Fruit fly (Drosophila melanogaster) whole organism, wandering third instar larva: ENCODE measurements around the gene gNacalpha.

Source experiments
- Abd-B ChIP-seq: fragments of >200 bp; optimal IDR thresholded peaks from 2 replicates; lab custom pipeline; 2017; ENCODE audit warnings: missing biosample characterization, missing genetic modification characterization
- CG32264 ChIP-seq: fragments of 200-800 bp; sonication (Bioruptor generic); optimal IDR thresholded peaks from 2 replicates; lab custom pipeline; 2016; ENCODE audit warnings: missing biosample characterization, missing genetic modification characterization
- CG9705 ChIP-seq: fragments of 200-800 bp; sonication (Bioruptor generic); optimal IDR thresholded peaks from 2 replicates; lab custom pipeline; 2018; ENCODE audit warnings: missing biosample characterization, mild to moderate bottlenecking, missing genetic modification characterization
- CrebA ChIP-seq: fragments of 200-800 bp; sonication (Bioruptor generic); optimal IDR thresholded peaks from 2 replicates; lab custom pipeline; 2016; ENCODE audit warnings: missing biosample characterization, mild to moderate bottlenecking, missing genetic modification characterization, borderline replicate concordance
- Dfd ChIP-seq: fragments of >200 bp; optimal IDR thresholded peaks from 2 replicates; lab custom pipeline; 2017; ENCODE audit warnings: missing biosample characterization, missing genetic modification characterization
- Dif ChIP-seq: fragments of 200-275, 200-300 bp; sonication (Bioruptor generic); optimal IDR thresholded peaks from 2 replicates; lab custom pipeline; 2018; ENCODE audit warnings: missing biosample characterization, missing genetic modification characterization; ENCODE audit not compliant: partially characterized antibody
- GATAd ChIP-seq: sonication (Bioruptor generic); optimal IDR thresholded peaks from 2 replicates; lab custom pipeline; 2016; ENCODE audit warnings: missing biosample characterization, missing genetic modification characterization
- HLH106 ChIP-seq: fragments of 200-800 bp; optimal IDR thresholded peaks from 3 replicates; lab custom pipeline; 2019; ENCODE audit warnings: missing biosample characterization, mild to moderate bottlenecking, missing genetic modification characterization, moderate library complexity
- Hnf4 ChIP-seq: fragments of 200-800 bp; sonication (Bioruptor generic); optimal IDR thresholded peaks from 2 replicates; lab custom pipeline; 2016; ENCODE audit warnings: missing biosample characterization, mild to moderate bottlenecking, missing genetic modification characterization
- Hr78 ChIP-seq: fragments of >200 bp; optimal IDR thresholded peaks from 2 replicates; lab custom pipeline; 2017; ENCODE audit warnings: missing biosample characterization, missing genetic modification characterization
- Hr83 ChIP-seq: fragments of 200-300 bp; sonication (Bioruptor generic); optimal IDR thresholded peaks from 2 replicates; lab custom pipeline; 2016; ENCODE audit warnings: missing biosample characterization, mild to moderate bottlenecking, missing genetic modification characterization, moderate library complexity; ENCODE audit not compliant: poor library complexity, severe bottlenecking
- Jra ChIP-seq: sonication (Bioruptor generic); optimal IDR thresholded peaks from 2 replicates; lab custom pipeline; 2016; ENCODE audit warnings: missing biosample characterization, missing genetic modification characterization
- Mio ChIP-seq: sonication (Bioruptor generic); optimal IDR thresholded peaks from 2 replicates; lab custom pipeline; 2016; ENCODE audit warnings: missing biosample characterization, missing genetic modification characterization
- Myc ChIP-seq: fragments of >200 bp; optimal IDR thresholded peaks from 2 replicates; lab custom pipeline; 2017
- N ChIP-seq: fragments of >200 bp; optimal IDR thresholded peaks from 2 replicates; lab custom pipeline; 2018; ENCODE audit warnings: missing biosample characterization, missing external identifiers, missing genetic modification characterization
- OdsH ChIP-seq: fragments of 200-800 bp; sonication (Bioruptor generic); optimal IDR thresholded peaks from 2 replicates; lab custom pipeline; 2016; ENCODE audit warnings: missing biosample characterization, mild to moderate bottlenecking, missing genetic modification characterization
- Rel ChIP-seq, 2 experiments: fragments of 200-800 bp; sonication (Bioruptor generic) in 1 of 2; optimal IDR thresholded peaks; 2 replicates in 1 of 2; 3 replicates in 1 of 2; lab custom pipeline; 2016 to 2019; ENCODE audit warnings: mild to moderate bottlenecking in 2 of 2, missing biosample characterization in 2 of 2, missing genetic modification characterization in 2 of 2, moderate library complexity in 1 of 2
- Sp1 ChIP-seq: fragments of 200-800 bp; sonication (Bioruptor generic); optimal IDR thresholded peaks from 3 replicates; lab custom pipeline; 2019; ENCODE audit warnings: missing biosample characterization, mild to moderate bottlenecking, missing genetic modification characterization, moderate library complexity
- Vsx2 ChIP-seq: fragments of 200-300, 225-300 bp; sonication (Bioruptor generic); optimal IDR thresholded peaks from 2 replicates; lab custom pipeline; 2018; ENCODE audit warnings: missing biosample characterization, missing genetic modification characterization; ENCODE audit not compliant: partially characterized antibody
- br ChIP-seq: fragments of 200-800 bp; sonication (Bioruptor generic); optimal IDR thresholded peaks from 2 replicates; lab custom pipeline; 2016; ENCODE audit warnings: missing biosample characterization, missing genetic modification characterization
- brk ChIP-seq: fragments of 200-800 bp; sonication (Bioruptor generic); optimal IDR thresholded peaks from 2 replicates; lab custom pipeline; 2016; ENCODE audit warnings: missing biosample characterization, mild to moderate bottlenecking, missing genetic modification characterization
- dl ChIP-seq, 2 experiments: fragments of 175-275, 200-275 bp in 1 of 2; fragments of 200-275 bp in 1 of 2; sonication (Bioruptor generic); optimal IDR thresholded peaks; lab custom pipeline; 2018; ENCODE audit warnings: mild to moderate bottlenecking in 2 of 2, missing biosample characterization in 2 of 2, missing genetic modification characterization in 2 of 2, moderate library complexity in 2 of 2; ENCODE audit not compliant: partially characterized antibody in 2 of 2, insufficient read depth in 1 of 2
- dmrt93B ChIP-seq: fragments of 200-800 bp; sonication (Bioruptor generic); optimal IDR thresholded peaks from 2 replicates; lab custom pipeline; 2018; ENCODE audit warnings: missing biosample characterization, mild to moderate bottlenecking, missing genetic modification characterization
- dsf ChIP-seq: sonication (Bioruptor generic); optimal IDR thresholded peaks from 2 replicates; lab custom pipeline; 2016; ENCODE audit warnings: missing biosample characterization, missing genetic modification characterization, borderline replicate concordance
- ey ChIP-seq: fragments of 200-800 bp; sonication (Bioruptor generic); optimal IDR thresholded peaks from 2 replicates; lab custom pipeline; 2016; ENCODE audit warnings: missing biosample characterization, missing genetic modification characterization
- foxo ChIP-seq, 2 experiments: fragments of 200-800 bp; sonication (Bioruptor generic); optimal IDR thresholded peaks; 2 replicates in 1 of 2; 3 replicates in 1 of 2; lab custom pipeline; 2016 to 2017; ENCODE audit warnings: missing biosample characterization in 2 of 2, missing genetic modification characterization in 2 of 2
- fru ChIP-seq: fragments of 200-800 bp; sonication (Bioruptor generic); optimal IDR thresholded peaks from 3 replicates; lab custom pipeline; 2016; ENCODE audit warnings: missing biosample characterization, mild to moderate bottlenecking, missing genetic modification characterization
- h ChIP-seq: fragments of 200-800 bp; sonication (Bioruptor generic); optimal IDR thresholded peaks from 3 replicates; lab custom pipeline; 2016; ENCODE audit warnings: missing biosample characterization, mild to moderate bottlenecking, missing genetic modification characterization
- jim ChIP-seq: fragments of 175-275, 200-325 bp; sonication (Bioruptor generic); optimal IDR thresholded peaks from 2 replicates; lab custom pipeline; 2016; ENCODE audit warnings: missing biosample characterization, mild to moderate bottlenecking, missing genetic modification characterization
- lola ChIP-seq: fragments of >200 bp; optimal IDR thresholded peaks from 2 replicates; lab custom pipeline; 2017; ENCODE audit warnings: missing biosample characterization, missing genetic modification characterization
- pan ChIP-seq: fragments of >200 bp; optimal IDR thresholded peaks from 2 replicates; lab custom pipeline; 2017
- psq ChIP-seq: fragments of 200-800 bp; sonication (Bioruptor generic); optimal IDR thresholded peaks from 3 replicates; lab custom pipeline; 2017; ENCODE audit warnings: missing biosample characterization, mild to moderate bottlenecking, missing genetic modification characterization, moderate library complexity
- rgr ChIP-seq: fragments of 200-800 bp; sonication (Bioruptor generic); optimal IDR thresholded peaks from 3 replicates; lab custom pipeline; 2016; ENCODE audit warnings: missing biosample characterization, mild to moderate bottlenecking, missing genetic modification characterization
- sage ChIP-seq: fragments of 200-800 bp; sonication (Bioruptor generic); optimal IDR thresholded peaks from 2 replicates; lab custom pipeline; 2016; ENCODE audit warnings: missing biosample characterization, mild to moderate bottlenecking, missing genetic modification characterization
- sv ChIP-seq: fragments of 200-800 bp; sonication (Bioruptor generic); optimal IDR thresholded peaks from 3 replicates; lab custom pipeline; 2016; ENCODE audit warnings: missing biosample characterization, missing genetic modification characterization
- tai ChIP-seq: sonication (Bioruptor generic); optimal IDR thresholded peaks from 2 replicates; lab custom pipeline; 2016; ENCODE audit warnings: missing biosample characterization, missing genetic modification characterization
- usp ChIP-seq: fragments of >200 bp; optimal IDR thresholded peaks from 2 replicates; lab custom pipeline; 2017; ENCODE audit warnings: missing biosample characterization, missing genetic modification characterization
- woc ChIP-seq: sonication (Bioruptor generic); optimal IDR thresholded peaks from 2 replicates; lab custom pipeline; 2016; ENCODE audit warnings: missing biosample characterization, mild to moderate bottlenecking, missing genetic modification characterization

Gene gNacalpha

DNA sequence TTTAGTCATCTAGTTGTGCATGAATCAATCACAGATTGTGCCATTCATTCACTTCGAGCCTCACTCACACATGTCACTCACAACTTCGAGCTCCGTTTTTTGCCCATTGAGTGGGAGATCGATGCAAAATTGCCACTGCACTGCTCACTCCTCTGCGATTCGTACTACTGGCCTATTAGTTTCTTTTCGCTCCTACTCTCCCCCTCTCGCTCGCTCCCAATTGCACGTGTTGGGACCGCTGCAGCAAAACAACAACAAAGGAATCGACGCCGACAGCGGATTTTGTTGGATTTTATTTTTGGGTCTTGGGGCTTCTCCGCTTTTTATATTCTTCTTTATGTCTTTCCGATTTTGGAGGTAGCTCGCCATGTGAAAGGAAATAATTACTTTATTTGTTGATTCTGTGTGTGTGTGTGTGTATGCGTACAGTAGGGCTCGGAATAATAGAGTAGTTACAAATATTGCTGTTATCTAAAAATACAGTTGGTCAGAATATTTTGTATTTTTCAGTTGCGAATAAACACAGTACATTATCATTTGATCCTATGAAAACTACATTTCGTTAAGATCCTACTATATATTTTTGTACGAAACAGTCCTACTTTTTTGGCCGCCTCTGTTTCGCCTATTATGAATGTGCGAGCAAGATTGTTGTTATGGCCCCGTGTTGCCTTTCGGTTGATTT, 37.3 kb downstream of the gNacalpha start:
- TF ChIP-seq ey (GFP tag; lab: Kevin White, UChicago): no peak
- no peak for TF ChIP-seq dmrt93B (GFP tag; lab: Kevin White, UChicago)
- TF ChIP-seq Hr83 (GFP tag; lab: Kevin White, UChicago): no peak
- TF ChIP-seq Mio (GFP tag; lab: Kevin White, UChicago): no peak
- TF ChIP-seq CG32264: no peak
- TF ChIP-seq foxo (GFP tag; optimal IDR thresholded peaks at IDR 0.05; lab: Kevin White, UChicago): peak in 1 of 2 experiments; percentile 15
- peak; percentile 34 for TF ChIP-seq sv (GFP tag; lab: Kevin White, UChicago)
- TF ChIP-seq HLH106 (tag; lab: Kevin White, UChicago): no peak
- TF ChIP-seq br (GFP tag; lab: Kevin White, UChicago): no peak
- no peak for TF ChIP-seq Dif
- TF ChIP-seq Jra (GFP tag; lab: Kevin White, UChicago): no peak
- no peak for TF ChIP-seq usp
- no peak for TF ChIP-seq jim (GFP tag; lab: Kevin White, UChicago)
- TF ChIP-seq lola (GFP tag; lab: Kevin White, UChicago): no peak
- no peak for TF ChIP-seq CG9705 (GFP tag; lab: Kevin White, UChicago)
- no peak for TF ChIP-seq Rel (GFP tag; optimal IDR thresholded peaks at IDR 0.05; lab: Kevin White, UChicago)
- TF ChIP-seq Rel (tag; optimal IDR thresholded peaks at IDR 0.05; lab: Kevin White, UChicago): no peak
- no peak for TF ChIP-seq Hnf4 (GFP tag; lab: Kevin White, UChicago)
- TF ChIP-seq OdsH (GFP tag; lab: Kevin White, UChicago): no peak
- no peak for TF ChIP-seq dl (GFP tag; optimal IDR thresholded peaks at IDR 0.05; lab: Kevin White, UChicago; ENCODE audit: insufficient read depth in 1 of 2, partially characterized antibody in 2 of 2)
- TF ChIP-seq Myc: no peak
- no peak for TF ChIP-seq Abd-B (GFP tag; lab: Kevin White, UChicago)
- TF ChIP-seq Vsx2: no peak
- TF ChIP-seq fru: no peak
- TF ChIP-seq psq (GFP tag; lab: Kevin White, UChicago): peak; percentile 7
- TF ChIP-seq pan (lab: Kevin White, UChicago): no peak
- no peak for TF ChIP-seq sage (GFP tag; lab: Kevin White, UChicago)
- TF ChIP-seq N (GFP tag; lab: Kevin White, UChicago): no peak
- no peak for TF ChIP-seq Hr78 (GFP tag; lab: Kevin White, UChicago)
- TF ChIP-seq dsf (GFP tag; lab: Kevin White, UChicago): no peak
- no peak for TF ChIP-seq GATAd
- TF ChIP-seq rgr (GFP tag; lab: Kevin White, UChicago): peak; percentile 31
- no peak for TF ChIP-seq brk
- TF ChIP-seq Dfd (GFP tag; lab: Kevin White, UChicago): no peak
- no peak for TF ChIP-seq Sp1 (GFP tag; lab: Kevin White, UChicago)
- TF ChIP-seq h (GFP tag; lab: Kevin White, UChicago): peak; percentile 1
- TF ChIP-seq woc (GFP tag; lab: Kevin White, UChicago): no peak
- TF ChIP-seq CrebA (GFP tag; lab: Kevin White, UChicago): no peak

DNA sequence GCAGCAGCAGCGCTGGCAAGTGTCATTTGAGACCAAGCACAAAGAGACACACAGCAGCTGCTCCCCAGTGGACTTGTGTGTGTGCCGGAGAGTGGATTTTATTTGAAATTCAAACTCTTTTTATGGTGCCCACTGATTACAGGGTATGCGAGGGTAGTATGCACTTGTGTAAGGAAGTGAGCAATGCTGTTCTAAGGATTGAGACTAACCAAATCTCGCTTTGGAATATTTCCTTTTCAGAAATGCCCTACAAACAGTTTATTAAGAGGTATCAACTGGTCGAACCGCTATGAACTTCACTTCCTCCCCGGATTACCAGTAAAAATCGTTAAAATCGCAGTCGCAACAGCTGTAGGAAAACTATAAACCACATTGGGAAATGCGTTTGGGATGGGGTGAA, 38.7 kb downstream of the gNacalpha start:
- TF ChIP-seq h (GFP tag; lab: Kevin White, UChicago): peak; percentile 59
- TF ChIP-seq foxo (GFP tag; optimal IDR thresholded peaks at IDR 0.05; lab: Kevin White, UChicago): peak in 1 of 2 experiments; percentile 73
- TF ChIP-seq usp: no peak
- TF ChIP-seq HLH106 (tag; lab: Kevin White, UChicago): peak; percentile 30
- peak; percentile 53 for TF ChIP-seq ey (GFP tag; lab: Kevin White, UChicago)
- peak; percentile 8 for TF ChIP-seq Sp1 (GFP tag; lab: Kevin White, UChicago)
- TF ChIP-seq CG9705 (GFP tag; lab: Kevin White, UChicago): no peak
- TF ChIP-seq psq (GFP tag; lab: Kevin White, UChicago): peak; percentile 25
- peak; percentile 50 for TF ChIP-seq rgr (GFP tag; lab: Kevin White, UChicago)
- no peak for TF ChIP-seq jim (GFP tag; lab: Kevin White, UChicago)
- TF ChIP-seq br (GFP tag; lab: Kevin White, UChicago): peak; percentile 49
- TF ChIP-seq tai (GFP tag; lab: Kevin White, UChicago): no peak
- no peak for TF ChIP-seq Vsx2
- no peak for TF ChIP-seq lola (GFP tag; lab: Kevin White, UChicago)
- no peak for TF ChIP-seq dmrt93B (GFP tag; lab: Kevin White, UChicago)
- no peak for TF ChIP-seq Hr78 (GFP tag; lab: Kevin White, UChicago)
- no peak for TF ChIP-seq GATAd
- TF ChIP-seq fru: peak; percentile 49
- peak; percentile 30 for TF ChIP-seq OdsH (GFP tag; lab: Kevin White, UChicago)
- TF ChIP-seq Hnf4 (GFP tag; lab: Kevin White, UChicago): no peak
- peak; percentile 76 for TF ChIP-seq sv (GFP tag; lab: Kevin White, UChicago)
